Worm (Caenorhabditis elegans): Measurements from ENCODE around the gene nhr-285.
"Not testable (repeated sequence)": the region's sequence is repeated elsewhere in the genome, so short reads cannot be mapped to it uniquely, and the experiment has no call there.

- not testable (repeated sequence) for TF ChIP-seq tbx-37 (GFP tag; conservative IDR thresholded peaks at IDR 0.05); pes-1 (GFP tag; IDR thresholded peaks at IDR 0.05); hmg-4 (GFP tag; optimal IDR thresholded peaks at IDR 0.05)
Measured at ce11 chrV:15811982-15812381, 33.0 kb upstream of the nhr-285 start, which contains the start of gene nhr-282.
